Worm (Caenorhabditis elegans) whole organism, L3 larva: ENCODE data around the gene clc-5.

Source experiments
- R02D3.7 ChIP-seq: fragments of 150-350 bp; optimal IDR thresholded peaks from 2 replicates; lab custom pipeline; 2014; ENCODE audit warnings: missing biosample characterization, missing genetic modification characterization
- ZK546.5 ChIP-seq: sonication (generic microtip); optimal IDR thresholded peaks from 2 replicates; lab custom pipeline; 2017; ENCODE audit warnings: missing biosample characterization, missing genetic modification characterization
- aly-2 ChIP-seq: fragments of 150-350 bp; optimal IDR thresholded peaks from 2 replicates; lab custom pipeline; 2014; ENCODE audit warnings: missing biosample characterization, missing genetic modification characterization
- ama-1 ChIP-seq: fragments of 150-350 bp; optimal IDR thresholded peaks from 2 replicates; lab custom pipeline; 2018
- ceh-16 ChIP-seq: sonication (generic microtip); optimal IDR thresholded peaks from 2 replicates; lab custom pipeline; 2017; ENCODE audit warnings: missing biosample characterization, missing genetic modification characterization
- ceh-28 ChIP-seq: fragments of 150-350 bp; optimal IDR thresholded peaks from 2 replicates; lab custom pipeline; 2014; ENCODE audit warnings: missing biosample characterization, missing genetic modification reagents, missing genetic modification characterization
- ceh-82 ChIP-seq: fragments of 150-350 bp; optimal IDR thresholded peaks from 2 replicates; lab custom pipeline; 2014; ENCODE audit warnings: missing biosample characterization, missing genetic modification characterization
- egl-27 ChIP-seq: sonication (generic microtip); optimal IDR thresholded peaks from 4 replicates; lab custom pipeline; 2017; ENCODE audit warnings: missing biosample characterization, missing genetic modification reagents, missing genetic modification characterization
- egl-5 ChIP-seq: fragments of 150-350 bp; optimal IDR thresholded peaks from 2 replicates; lab custom pipeline; 2017; ENCODE audit warnings: missing biosample characterization, missing genetic modification reagents, missing genetic modification characterization, inconsistent platforms
- elt-1 ChIP-seq: fragments of 150-350 bp; optimal IDR thresholded peaks from 2 replicates; lab custom pipeline; 2014; ENCODE audit warnings: missing biosample characterization, missing genetic modification characterization
- elt-2 ChIP-seq: sonication (generic microtip); optimal IDR thresholded peaks from 2 replicates; lab custom pipeline; 2016; ENCODE audit warnings: missing genetic modification reagents, mild to moderate bottlenecking, missing genetic modification characterization, missing compliant biosample characterization
- elt-3 ChIP-seq, 3 experiments: fragments of 150-350 bp in 1 of 3; sonication (generic microtip) in 2 of 3; optimal IDR thresholded peaks; 2 replicates in 2 of 3; 4 replicates in 1 of 3; lab custom pipeline; 2014 to 2017; ENCODE audit warnings: missing biosample characterization in 3 of 3, missing genetic modification characterization in 3 of 3
- fkh-10 ChIP-seq: sonication (generic microtip); optimal IDR thresholded peaks from 2 replicates; lab custom pipeline; 2017; ENCODE audit warnings: missing biosample characterization, missing genetic modification reagents, missing genetic modification characterization
- fkh-2 ChIP-seq: fragments of 150-350 bp; optimal IDR thresholded peaks from 2 replicates; lab custom pipeline; 2014; ENCODE audit warnings: missing biosample characterization, missing genetic modification reagents, missing genetic modification characterization
- fos-1 ChIP-seq: fragments of 150-350 bp; optimal IDR thresholded peaks from 2 replicates; lab custom pipeline; 2014; ENCODE audit warnings: missing biosample characterization, missing genetic modification characterization
- hmg-11 ChIP-seq: sonication (generic microtip); optimal IDR thresholded peaks from 2 replicates; lab custom pipeline; 2016; ENCODE audit warnings: missing genetic modification characterization, missing compliant biosample characterization
- jun-1 ChIP-seq: fragments of 150-350 bp; optimal IDR thresholded peaks from 2 replicates; lab custom pipeline; 2014; ENCODE audit warnings: missing biosample characterization, missing genetic modification reagents, missing genetic modification characterization
- lin-15B ChIP-seq: fragments of 150-350 bp; optimal IDR thresholded peaks from 2 replicates; lab custom pipeline; 2014; ENCODE audit warnings: missing biosample characterization, missing genetic modification characterization
- lin-39 ChIP-seq: fragments of 150-350 bp; optimal IDR thresholded peaks from 2 replicates; lab custom pipeline; 2018; ENCODE audit warnings: missing biosample characterization, missing genetic modification reagents, missing genetic modification characterization
- mdl-1 ChIP-seq: fragments of 150-350 bp; optimal IDR thresholded peaks from 2 replicates; lab custom pipeline; 2014; ENCODE audit warnings: missing biosample characterization, missing genetic modification characterization
- mml-1 ChIP-seq: fragments of 150-350 bp; sonication (generic microtip); optimal IDR thresholded peaks from 3 replicates; lab custom pipeline; 2014; ENCODE audit warnings: missing biosample characterization, missing genetic modification characterization
- nfya-1 ChIP-seq: sonication (generic microtip); optimal IDR thresholded peaks from 2 replicates; lab custom pipeline; 2017; ENCODE audit warnings: missing genetic modification characterization, mild to moderate bottlenecking, missing compliant biosample characterization, antibody characterized with exemption, moderate library complexity; ENCODE audit not compliant: insufficient read depth
- nhr-11 ChIP-seq: fragments of 150-350 bp; optimal IDR thresholded peaks from 2 replicates; lab custom pipeline; 2014; ENCODE audit warnings: missing biosample characterization, missing genetic modification characterization
- nhr-12 ChIP-seq: fragments of 150-350 bp; optimal IDR thresholded peaks from 2 replicates; lab custom pipeline; 2014; ENCODE audit warnings: missing biosample characterization, missing genetic modification characterization
- nhr-23 ChIP-seq: fragments of 150-350 bp; optimal IDR thresholded peaks from 2 replicates; lab custom pipeline; 2014; ENCODE audit warnings: missing biosample characterization, missing genetic modification reagents, missing genetic modification characterization
- nhr-237 ChIP-seq: fragments of 150-350 bp; optimal IDR thresholded peaks from 2 replicates; lab custom pipeline; 2014; ENCODE audit warnings: missing biosample characterization, missing genetic modification characterization
- nhr-25 ChIP-seq: sonication (generic microtip); optimal IDR thresholded peaks from 2 replicates; lab custom pipeline; 2017; ENCODE audit warnings: missing biosample characterization, missing genetic modification characterization
- nhr-28 ChIP-seq: fragments of 150-350 bp; optimal IDR thresholded peaks from 2 replicates; lab custom pipeline; 2014; ENCODE audit warnings: missing biosample characterization, missing genetic modification characterization
- nhr-43 ChIP-seq: sonication (generic microtip); optimal IDR thresholded peaks from 2 replicates; lab custom pipeline; 2016; ENCODE audit warnings: mild to moderate bottlenecking, missing genetic modification characterization, missing compliant biosample characterization; ENCODE audit not compliant: poor library complexity, severe bottlenecking
- nhr-67 ChIP-seq: fragments of 150-350 bp; optimal IDR thresholded peaks from 2 replicates; lab custom pipeline; 2014; ENCODE audit warnings: missing biosample characterization, missing genetic modification characterization
- nhr-76 ChIP-seq: fragments of 150-350 bp; sonication (generic microtip); optimal IDR thresholded peaks from 5 replicates; lab custom pipeline; 2014; ENCODE audit warnings: missing biosample characterization, missing genetic modification characterization
- nhr-77 ChIP-seq: fragments of 150-350 bp; optimal IDR thresholded peaks from 2 replicates; lab custom pipeline; 2014; ENCODE audit warnings: missing biosample characterization, missing genetic modification characterization
- pha-4 ChIP-seq: fragments of 150-350 bp; optimal IDR thresholded peaks from 2 replicates; lab custom pipeline; 2014; ENCODE audit warnings: missing biosample characterization, missing genetic modification reagents, missing genetic modification characterization
- skn-1 ChIP-seq: fragments of 150-350 bp; optimal IDR thresholded peaks from 2 replicates; lab custom pipeline; 2014; ENCODE audit warnings: missing biosample characterization, missing genetic modification characterization
- snpc-4 ChIP-seq: fragments of 150-350 bp; optimal IDR thresholded peaks from 2 replicates; lab custom pipeline; 2014; ENCODE audit warnings: missing biosample characterization, missing genetic modification characterization
- tbx-2 ChIP-seq: sonication (generic microtip); optimal IDR thresholded peaks from 2 replicates; lab custom pipeline; 2016; ENCODE audit warnings: mild to moderate bottlenecking, missing genetic modification characterization, missing compliant biosample characterization
- unc-39 ChIP-seq: sonication (generic microtip); optimal IDR thresholded peaks from 4 replicates; lab custom pipeline; 2017; ENCODE audit warnings: missing biosample characterization, missing genetic modification characterization
- unc-62 ChIP-seq: fragments of 150-350 bp; sonication (generic microtip); optimal IDR thresholded peaks from 4 replicates; lab custom pipeline; 2014; ENCODE audit warnings: missing biosample characterization, missing genetic modification reagents, missing genetic modification characterization
- zag-1 ChIP-seq: fragments of 150-350 bp; optimal IDR thresholded peaks from 2 replicates; lab custom pipeline; 2014; ENCODE audit warnings: missing biosample characterization, missing genetic modification characterization
- ztf-11 ChIP-seq: fragments of 150-350 bp; optimal IDR thresholded peaks from 2 replicates; lab custom pipeline; 2014; ENCODE audit warnings: missing biosample characterization, missing genetic modification characterization

The clc-5 gene

DNA sequence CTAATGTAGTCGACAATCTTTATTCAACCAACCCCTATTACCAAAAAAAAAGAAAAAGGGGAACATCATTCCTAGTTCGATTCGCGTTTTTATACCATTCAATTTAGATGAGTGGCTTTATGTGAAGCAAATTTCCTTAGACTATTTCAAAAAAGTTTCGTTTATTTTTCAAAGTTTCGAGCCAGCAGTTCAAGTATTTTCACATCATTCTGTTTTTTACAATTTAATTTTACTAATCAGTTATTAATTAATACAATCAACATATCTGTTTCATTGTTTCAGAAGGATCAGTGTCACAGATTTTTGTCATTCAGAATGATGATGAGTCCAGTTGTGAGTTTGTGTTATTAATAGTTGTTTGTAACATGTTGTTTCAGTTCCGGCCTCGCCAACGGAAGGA is 23.4 kb upstream of the clc-5 start, which contains the start of gene C10A4.2:
C10A4.2 (plus strand) TSS at position 301 of the 400 bp plus-strand sequence.
- TF ChIP-seq ZK546.5 (tag; lab: Kevin White, UChicago) (no peak), elt-2 (tag; lab: Kevin White, UChicago) (no peak), snpc-4 (no peak), egl-5 (tag; lab: Kevin White, UChicago) (no peak), nfya-1 (tag; lab: Kevin White, UChicago) (no peak), jun-1 (tag; lab: Kevin White, UChicago) (no peak), ceh-16 (tag; lab: Kevin White, UChicago) (no peak), fkh-10 (GFP tag; lab: Kevin White, UChicago) (no peak), fos-1 (tag; lab: Kevin White, UChicago) (no peak), unc-39 (tag; lab: Kevin White, UChicago) (no peak), lin-39 (tag; lab: Kevin White, UChicago) (no peak), ztf-11 (tag; lab: Kevin White, UChicago) (no peak)

DNA sequence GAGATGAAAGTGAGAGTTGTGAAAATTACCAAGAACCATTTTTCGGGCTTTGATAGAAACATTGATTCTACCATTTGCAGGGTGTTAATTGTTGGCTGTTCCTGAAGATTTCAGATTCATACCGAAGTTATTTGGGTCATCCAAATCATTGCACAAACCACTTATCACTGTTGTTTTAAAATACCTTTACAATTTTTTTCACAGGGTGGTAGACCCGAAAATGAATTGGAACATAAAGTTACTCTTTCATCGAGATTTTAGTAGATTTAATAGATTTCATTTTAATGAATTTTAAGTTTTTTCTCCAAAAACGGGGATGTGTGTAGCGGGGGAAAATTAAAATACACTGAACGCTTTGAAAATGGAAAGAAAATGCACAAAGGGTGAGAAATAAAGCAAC is 17.9 kb upstream of the clc-5 start, which contains the start of gene C10A4.7:
C10A4.7 (minus strand) TSS at position 101 of the 400 bp plus-strand sequence.
- TF ChIP-seq ceh-28 (tag; lab: Kevin White, UChicago) (no peak), elt-3 (tag; optimal IDR thresholded peaks at IDR 0.05; lab: Kevin White, UChicago) (no peak), mdl-1 (no peak), ama-1 (lab: Kevin White, UChicago) (no peak), nhr-237 (tag; lab: Kevin White, UChicago) (no peak), nhr-77 (tag; lab: Kevin White, UChicago) (no peak), aly-2 (no peak), nhr-23 (tag; lab: Kevin White, UChicago) (no peak), fkh-2 (tag; lab: Kevin White, UChicago) (no peak), R02D3.7 (tag; lab: Kevin White, UChicago) (no peak), fos-1 (tag; lab: Kevin White, UChicago) (no peak), nhr-43 (tag; lab: Kevin White, UChicago) (no peak), elt-1 (no peak), skn-1 (tag; lab: Kevin White, UChicago) (no peak), ztf-11 (tag; lab: Kevin White, UChicago) (no peak), zag-1 (tag; lab: Kevin White, UChicago) (no peak)

DNA sequence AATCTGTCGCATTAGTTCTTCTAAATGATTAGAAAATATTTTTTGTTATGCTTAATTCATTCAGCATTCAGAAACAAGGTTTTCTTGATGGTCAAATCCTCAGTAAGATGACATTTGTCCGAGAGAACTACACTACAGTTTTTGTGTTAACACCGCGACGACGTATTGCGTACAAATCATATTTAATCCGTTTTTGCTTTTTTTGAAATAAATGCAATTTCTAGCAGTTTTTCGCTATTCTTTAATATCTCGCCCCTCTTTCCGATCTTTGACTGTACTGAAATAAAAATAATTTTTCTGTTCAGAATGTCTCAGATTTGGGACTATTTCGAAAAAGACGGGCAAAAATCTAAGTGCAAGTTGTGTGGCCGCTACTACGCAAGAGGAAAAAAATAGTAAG is 17.3 kb upstream of the clc-5 start, which contains the start of gene C10A4.1:
C10A4.1 (plus strand) TSS at position 301 of the 400 bp plus-strand sequence.
- TF ChIP-seq fkh-2 (tag; lab: Kevin White, UChicago) (no peak), nhr-76 (tag; lab: Kevin White, UChicago) (no peak), nhr-77 (tag; lab: Kevin White, UChicago) (no peak), hmg-11 (tag; lab: Kevin White, UChicago) (no peak), pha-4 (tag; lab: Kevin White, UChicago) (no peak), mml-1 (tag; lab: Kevin White, UChicago) (no peak), ama-1 (lab: Kevin White, UChicago) (no peak), egl-27 (tag; lab: Kevin White, UChicago) (no peak), nhr-28 (tag; lab: Kevin White, UChicago) (no peak), aly-2 (no peak), nhr-25 (tag; lab: Kevin White, UChicago) (no peak), nhr-23 (tag; lab: Kevin White, UChicago) (no peak), skn-1 (tag; lab: Kevin White, UChicago) (no peak), tbx-2 (tag; lab: Kevin White, UChicago) (no peak), nhr-11 (tag; lab: Kevin White, UChicago) (no peak), lin-39 (tag; lab: Kevin White, UChicago) (no peak), nhr-237 (tag; lab: Kevin White, UChicago) (no peak), lin-15B (tag; lab: Kevin White, UChicago) (no peak), unc-39 (tag; lab: Kevin White, UChicago) (no peak)

ce11 chrX:7420571-7420970 is 12.8 kb upstream of the clc-5 start, which contains the start of gene C10A4.9:
Gene C10A4.9, plus strand, starts transcription at chrX:7420871.
- TF ChIP-seq ceh-82 (tag; lab: Kevin White, UChicago) (no peak), egl-5 (tag; lab: Kevin White, UChicago) (no peak), unc-62 (GFP tag; lab: Kevin White, UChicago) (no peak), fkh-10 (GFP tag; lab: Kevin White, UChicago) (no peak), egl-27 (tag; lab: Kevin White, UChicago) (no peak), nhr-43 (tag; lab: Kevin White, UChicago) (no peak), jun-1 (tag; lab: Kevin White, UChicago) (no peak), nhr-76 (tag; lab: Kevin White, UChicago) (no peak), elt-3 (tag; optimal IDR thresholded peaks at IDR 0.05; lab: Kevin White, UChicago) (no peak), nhr-67 (tag; lab: Kevin White, UChicago) (no peak), tbx-2 (tag; lab: Kevin White, UChicago) (no peak), nhr-23 (tag; lab: Kevin White, UChicago) (no peak), unc-39 (tag; lab: Kevin White, UChicago) (no peak), nhr-12 (tag; lab: Kevin White, UChicago) (no peak), lin-39 (tag; lab: Kevin White, UChicago) (no peak), fos-1 (tag; lab: Kevin White, UChicago) (no peak), skn-1 (tag; lab: Kevin White, UChicago) (no peak)
